Worm (Caenorhabditis elegans): ENCODE data around the gene rsf-1.

rsf-1 gene

DNA sequence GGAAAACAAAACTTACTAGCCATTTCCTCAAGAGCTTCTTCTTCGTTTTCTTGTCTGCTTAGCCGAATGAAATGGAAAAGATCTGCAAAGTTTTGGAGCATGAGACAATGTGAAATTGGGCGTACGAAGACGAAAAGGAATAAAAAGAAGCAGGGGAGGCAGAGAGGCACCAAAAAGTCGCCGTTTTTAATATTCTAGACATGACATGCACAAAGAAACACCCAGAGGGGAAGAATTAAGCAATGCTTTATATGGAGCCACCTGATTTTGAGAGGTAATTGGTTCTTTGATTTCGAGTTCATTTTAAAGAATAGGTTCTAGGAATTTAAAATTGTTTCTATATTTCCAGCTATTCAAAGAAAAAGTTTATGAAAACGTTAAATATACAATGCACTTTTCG is 8.0 kb downstream of the rsf-1 start, which contains the start of gene T24F1.4:
T24F1.4 (minus strand) TSS at position 101 of the 400 bp plus-strand sequence.
- TF ChIP-seq unc-130 (tag; optimal IDR thresholded peaks at IDR 0.05): no peak
- no peak for TF ChIP-seq fkh-10 (GFP tag; optimal IDR thresholded peaks at IDR 0.05)
- TF ChIP-seq aly-2 (tag; optimal IDR thresholded peaks at IDR 0.05): no peak
- TF ChIP-seq nhr-47 (tag; optimal IDR thresholded peaks at IDR 0.05): no peak
- TF ChIP-seq fkh-8 (tag; optimal IDR thresholded peaks at IDR 0.05): peak; percentile 44
- TF ChIP-seq lin-14 (GFP tag; optimal IDR thresholded peaks at IDR 0.05): peak; percentile 21
- TF ChIP-seq ztf-4 (tag; optimal IDR thresholded peaks at IDR 0.05): no peak
- TF ChIP-seq ceh-88 (GFP tag; IDR thresholded peaks at IDR 0.05): no peak
- TF ChIP-seq nhr-71 (tag; optimal IDR thresholded peaks at IDR 0.05): peak; percentile 40

DNA sequence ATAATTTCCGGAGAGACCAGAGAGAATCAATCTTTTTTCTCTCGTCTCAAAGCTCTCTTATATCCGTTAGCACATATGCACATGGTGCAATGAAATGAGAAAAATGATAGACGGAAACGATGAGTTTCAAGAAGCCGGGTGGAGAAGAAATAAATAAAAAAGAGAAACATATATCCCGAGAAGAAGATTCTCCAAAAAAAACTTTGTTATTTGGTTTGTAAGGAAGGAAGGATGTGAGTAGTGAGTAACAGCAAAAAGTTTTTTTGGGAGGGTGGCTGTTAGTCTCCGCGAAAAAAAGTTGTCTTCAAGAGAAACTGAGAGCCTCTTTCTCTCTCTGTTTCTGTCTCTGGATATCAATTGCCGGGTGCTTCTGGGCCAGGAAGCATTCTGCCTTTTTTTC is 10.5 kb downstream of the rsf-1 start:
- TF ChIP-seq ceh-82 (tag; optimal IDR thresholded peaks at IDR 0.05) (no peak), skn-1 (tag; optimal IDR thresholded peaks at IDR 0.05) (no peak), fos-1 (tag; optimal IDR thresholded peaks at IDR 0.05) (no peak), ces-1 (GFP tag; optimal IDR thresholded peaks at IDR 0.05) (no peak), pag-3 (tag; optimal IDR thresholded peaks at IDR 0.05; ENCODE audit: borderline replicate concordance, insufficient read depth) (no peak), egl-13 (tag; optimal IDR thresholded peaks at IDR 0.05) (peak; percentile 29), unc-62 (GFP tag; optimal IDR thresholded peaks at IDR 0.05) (no peak), dsc-1 (tag; optimal IDR thresholded peaks at IDR 0.05) (no peak), nhr-19 (GFP tag; conservative IDR thresholded peaks at IDR 0.05) (no peak), pqm-1 (tag; optimal IDR thresholded peaks at IDR 0.05) (no peak), grh-1 (GFP tag; IDR thresholded peaks at IDR 0.05) (no peak), ets-5 (GFP tag; IDR thresholded peaks at IDR 0.05) (no peak), nhr-84 (tag; optimal IDR thresholded peaks at IDR 0.05) (no peak), lin-14 (GFP tag; optimal IDR thresholded peaks at IDR 0.05) (peak; percentile 63)

DNA sequence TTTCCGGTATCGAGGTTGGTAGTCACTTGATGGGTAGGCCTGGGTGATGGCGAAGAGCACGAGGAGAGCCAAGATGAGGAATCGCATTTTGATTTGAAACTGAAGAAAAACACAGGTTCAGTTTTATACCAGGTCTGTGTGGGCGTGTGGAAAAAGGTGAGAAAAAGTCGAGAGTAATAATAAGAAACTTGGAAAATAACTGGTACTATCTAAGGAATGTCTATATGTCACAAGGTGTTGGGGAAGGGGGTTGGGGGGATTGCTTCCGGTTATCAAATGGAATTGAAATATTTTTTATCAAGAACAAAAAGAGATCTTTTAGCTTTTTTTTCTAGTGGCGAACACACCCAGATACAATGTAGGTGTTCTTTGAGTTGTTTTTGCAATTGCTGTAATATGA is 13.4 kb downstream of the rsf-1 start, which contains the start of gene nlp-51:
nlp-51 (minus strand) TSS at position 101 of the 400 bp plus-strand sequence.
- TF ChIP-seq mab-9 (GFP tag; IDR thresholded peaks at IDR 0.05): no peak
- TF ChIP-seq efl-1 (optimal IDR thresholded peaks at IDR 0.05): no peak
- no peak for TF ChIP-seq efl-1 (GFP tag; optimal IDR thresholded peaks at IDR 0.05 in 1 of 2)
- no peak for TF ChIP-seq nhr-47 (tag; optimal IDR thresholded peaks at IDR 0.05)
- no peak for TF ChIP-seq lin-35 (GFP tag; optimal IDR thresholded peaks at IDR 0.05)
- TF ChIP-seq skn-1 (tag; optimal IDR thresholded peaks at IDR 0.05): no peak
- no peak for TF ChIP-seq hlh-4 (tag; optimal IDR thresholded peaks at IDR 0.05)

DNA sequence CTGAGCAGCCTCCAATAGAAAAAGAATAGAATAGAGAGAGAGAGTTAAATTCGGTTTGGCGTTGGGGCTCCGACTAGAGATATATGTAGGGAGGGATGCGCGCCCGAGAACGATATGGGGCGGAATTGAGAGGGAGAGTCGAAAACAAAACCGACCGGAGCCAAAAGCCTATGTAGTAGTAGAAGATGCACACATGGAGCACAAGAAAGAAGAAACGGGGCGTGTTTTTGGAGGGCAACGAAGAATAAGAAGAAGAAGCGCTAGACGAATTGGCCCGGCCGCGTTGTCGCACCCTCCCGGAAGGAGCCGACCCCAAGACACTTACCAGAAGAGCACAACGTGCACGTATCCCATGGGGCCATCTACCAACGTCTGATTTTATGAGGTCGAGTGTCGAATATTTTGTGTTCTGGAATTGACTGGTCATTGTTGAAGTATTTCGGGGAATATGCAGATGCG is 22.9 kb downstream of the rsf-1 start, which contains the start of gene tag-180:
tag-180 (minus strand) TSS at position 409 of the 459 bp plus-strand sequence.
- TF ChIP-seq lin-14 (GFP tag; optimal IDR thresholded peaks at IDR 0.05) (peak; percentile 63), ztf-11 (tag; optimal IDR thresholded peaks at IDR 0.05) (no peak), ceh-82 (tag; optimal IDR thresholded peaks at IDR 0.05) (peak in 1 of 3 experiments; percentile 1)

DNA sequence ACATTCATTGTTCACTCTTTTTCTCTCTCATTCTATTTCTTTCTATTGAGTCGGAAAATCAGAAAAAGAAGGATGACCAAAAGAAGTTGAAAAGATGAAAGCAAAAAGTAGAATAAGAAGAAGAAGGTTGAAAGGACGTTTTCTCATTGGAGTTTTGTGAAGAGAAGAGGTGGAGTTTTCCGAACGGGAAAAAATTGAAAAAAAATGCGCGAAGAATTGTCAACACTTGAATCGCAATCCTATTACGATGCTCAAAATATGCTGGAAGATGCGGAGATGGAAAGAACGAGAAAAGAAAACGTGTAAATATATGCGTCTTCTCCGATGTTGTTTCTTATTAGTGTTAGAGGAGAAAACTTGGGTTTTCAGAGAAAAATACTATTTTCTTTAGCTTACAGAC is 27.2 kb downstream of the rsf-1 start:
- TF ChIP-seq fkh-10 (GFP tag; optimal IDR thresholded peaks at IDR 0.05) (peak; percentile 44), nhr-11 (tag; optimal IDR thresholded peaks at IDR 0.05) (no peak), efl-1 (optimal IDR thresholded peaks at IDR 0.05) (no peak), efl-1 (GFP tag; optimal IDR thresholded peaks at IDR 0.05 in 1 of 2) (no peak), Y116A8C.19 (tag; optimal IDR thresholded peaks at IDR 0.05; ENCODE audit: borderline replicate concordance) (no peak), lin-14 (GFP tag; optimal IDR thresholded peaks at IDR 0.05) (peak; percentile 36)

DNA sequence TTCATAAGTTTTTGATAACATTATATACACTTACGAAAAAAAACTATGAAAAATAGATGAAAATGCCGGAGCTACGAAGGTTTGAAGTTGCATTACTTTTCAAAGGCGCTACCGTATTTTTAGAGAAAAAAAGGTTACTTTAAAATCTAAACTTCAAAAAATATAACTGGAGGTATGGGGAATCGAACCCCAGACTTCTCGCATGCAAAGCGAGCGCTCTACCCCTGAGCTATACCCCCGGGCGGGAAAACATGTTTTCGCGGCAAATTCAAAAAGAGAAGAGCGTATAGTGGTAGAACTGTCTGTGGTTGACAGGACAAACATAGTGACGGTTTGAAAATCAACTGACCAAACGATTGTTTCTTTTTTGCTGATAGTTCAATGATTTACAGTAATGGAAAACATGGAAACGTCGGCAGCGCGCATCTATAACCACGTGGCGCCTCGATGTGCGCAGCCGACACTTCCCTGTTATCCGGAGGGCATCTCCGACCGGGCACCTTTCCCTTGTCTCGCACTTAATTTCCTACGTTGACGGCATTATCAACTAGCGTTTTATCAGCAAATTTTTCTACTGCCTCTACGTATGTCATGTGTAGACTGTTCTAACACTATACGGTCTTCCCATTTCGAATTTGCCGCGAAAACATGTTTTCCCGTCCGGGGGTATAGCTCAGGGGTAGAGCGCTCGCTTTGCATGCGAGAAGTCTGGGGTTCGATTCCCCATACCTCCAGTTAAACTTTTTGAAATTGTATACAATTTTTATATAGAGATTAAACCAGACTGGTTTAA is 27.8 kb downstream of the rsf-1 start:
- TF ChIP-seq ceh-82 (tag; optimal IDR thresholded peaks at IDR 0.05) (no peak), unc-86 (tag; optimal IDR thresholded peaks at IDR 0.05) (no peak), unc-30 (tag; optimal IDR thresholded peaks at IDR 0.05) (no peak), efl-1 (optimal IDR thresholded peaks at IDR 0.05) (peak in 1 of 2 experiments; percentile 38), efl-1 (GFP tag; optimal IDR thresholded peaks at IDR 0.05 in 1 of 2) (peak; percentile 42 to 71), nhr-20 (tag; optimal IDR thresholded peaks at IDR 0.05) (no peak), ces-1 (GFP tag; optimal IDR thresholded peaks at IDR 0.05) (no peak), mep-1 (tag; optimal IDR thresholded peaks at IDR 0.05) (peak; percentile 9), nhr-90 (tag; optimal IDR thresholded peaks at IDR 0.05; ENCODE audit: poor library complexity) (peak; percentile 16), hpl-2 (GFP tag; optimal IDR thresholded peaks at IDR 0.05) (no peak), lir-3 (tag; optimal IDR thresholded peaks at IDR 0.05; ENCODE audit: poor library complexity) (no peak), nhr-71 (tag; optimal IDR thresholded peaks at IDR 0.05) (peak; percentile 15), zip-4 (GFP tag; optimal IDR thresholded peaks at IDR 0.05) (no peak), lin-39 (tag; optimal IDR thresholded peaks at IDR 0.05) (no peak), elt-2 (tag; optimal IDR thresholded peaks at IDR 0.05) (peak; percentile 34)
